Worm (Caenorhabditis elegans) whole organism, L1 larva: ENCODE results near the gene acs-7.

Experiments used
- C04F5.9 ChIP-seq: sonication (generic microtip); optimal IDR thresholded peaks from 2 replicates; lab custom pipeline; 2016; ENCODE audit warnings: missing genetic modification characterization, missing compliant biosample characterization
- C16A3.4 ChIP-seq: fragments of 150-350 bp; optimal IDR thresholded peaks from 2 replicates; lab custom pipeline; 2014; ENCODE audit warnings: missing biosample characterization, missing genetic modification characterization
- C34B4.2 ChIP-seq: sonication (generic microtip); optimal IDR thresholded peaks from 2 replicates; lab custom pipeline; 2017; ENCODE audit warnings: mild to moderate bottlenecking, missing genetic modification characterization, missing compliant biosample characterization
- aha-1 ChIP-seq: fragments of 150-350 bp; optimal IDR thresholded peaks from 2 replicates; lab custom pipeline; 2014; ENCODE audit warnings: missing biosample characterization, missing genetic modification characterization
- alr-1 ChIP-seq: fragments of 200-800 bp; sonication (Bioruptor generic); optimal IDR thresholded peaks from 2 replicates; lab custom pipeline; 2018; ENCODE audit warnings: borderline replicate concordance, mild to moderate bottlenecking, missing genetic modification characterization, missing compliant biosample characterization
- aly-2 ChIP-seq: fragments of 150-350 bp; optimal IDR thresholded peaks from 2 replicates; lab custom pipeline; 2014; ENCODE audit warnings: missing biosample characterization, missing genetic modification characterization
- ceh-63 ChIP-seq: fragments of 200-800 bp; sonication (Bioruptor generic); optimal IDR thresholded peaks from 2 replicates; lab custom pipeline; 2018; ENCODE audit warnings: mild to moderate bottlenecking, missing genetic modification characterization, missing compliant biosample characterization
- ceh-8 ChIP-seq: fragments of 200-800 bp; sonication (Bioruptor generic); optimal IDR thresholded peaks from 2 replicates; lab custom pipeline; 2018; ENCODE audit warnings: mild to moderate bottlenecking, missing genetic modification characterization, moderate library complexity, missing compliant biosample characterization
- ceh-82 ChIP-seq, 3 experiments: fragments of 150-350 bp in 1 of 3; sonication (generic microtip) in 2 of 3; optimal IDR thresholded peaks; 2 replicates each; lab custom pipeline; 2014 to 2017; ENCODE audit warnings: missing biosample characterization in 3 of 3, missing genetic modification characterization in 3 of 3
- ceh-88 ChIP-seq: fragments of 200-800 bp; sonication (Bioruptor generic); IDR thresholded peaks from 2 replicates; pipeline ENCODE4 v1.3.6; 2022; ENCODE audit warnings: missing genetic modification characterization, missing compliant biosample characterization
- ceh-90 ChIP-seq: sonication (generic microtip); optimal IDR thresholded peaks from 2 replicates; lab custom pipeline; 2016; ENCODE audit warnings: missing genetic modification characterization, missing compliant biosample characterization
- efl-1 ChIP-seq, 4 experiments: fragments of 150-350 bp; optimal IDR thresholded peaks in 3 of 4; peaks in 1 of 4; 1 replicate in 1 of 4; 2 replicates in 3 of 4; lab custom pipeline; 2014; ENCODE audit warnings: missing biosample characterization in 2 of 4, missing genetic modification characterization in 2 of 4, missing genetic modification reagents in 2 of 4
- efl-3 ChIP-seq: fragments of 200-800 bp; sonication (Bioruptor generic); optimal IDR thresholded peaks from 2 replicates; lab custom pipeline; 2018; ENCODE audit warnings: mild to moderate bottlenecking, missing genetic modification characterization, missing compliant biosample characterization
- egl-13 ChIP-seq: sonication (generic microtip); optimal IDR thresholded peaks from 2 replicates; lab custom pipeline; 2016; ENCODE audit warnings: missing genotype, missing genetic modification reagents, missing genetic modification characterization, missing compliant biosample characterization
- ets-5 ChIP-seq: fragments of 200-800 bp; sonication (Bioruptor generic); IDR thresholded peaks from 2 replicates; pipeline ENCODE4 v1.3.6; 2022; ENCODE audit warnings: missing genetic modification characterization, missing compliant biosample characterization
- fkh-10 ChIP-seq: sonication (generic microtip); optimal IDR thresholded peaks from 2 replicates; lab custom pipeline; 2017; ENCODE audit warnings: missing biosample characterization, missing genetic modification reagents, missing genetic modification characterization
- fkh-4 ChIP-seq: sonication (generic microtip); optimal IDR thresholded peaks from 2 replicates; lab custom pipeline; 2016; ENCODE audit warnings: missing compliant biosample characterization, missing genetic modification characterization, borderline replicate concordance
- fkh-8 ChIP-seq: sonication (generic microtip); optimal IDR thresholded peaks from 2 replicates; lab custom pipeline; 2016; ENCODE audit warnings: mild to moderate bottlenecking, missing genetic modification characterization, missing compliant biosample characterization
- hlh-17 ChIP-seq: fragments of 200-800 bp; sonication (Bioruptor generic); optimal IDR thresholded peaks from 2 replicates; lab custom pipeline; 2018; ENCODE audit warnings: missing genetic modification characterization, mild to moderate bottlenecking, missing compliant biosample characterization, moderate library complexity, borderline replicate concordance
- hpl-2 ChIP-seq: fragments of 150-350 bp; optimal IDR thresholded peaks from 2 replicates; lab custom pipeline; 2014; ENCODE audit warnings: missing biosample characterization, missing genetic modification reagents, missing genetic modification characterization
- irx-1 ChIP-seq: sonication (generic microtip); optimal IDR thresholded peaks from 2 replicates; lab custom pipeline; 2016; ENCODE audit warnings: missing genetic modification characterization, missing compliant biosample characterization
- isw-1 ChIP-seq: fragments of 200-800 bp; sonication (Bioruptor generic); IDR thresholded peaks from 2 replicates; pipeline ENCODE4 v1.3.6; 2022; ENCODE audit warnings: missing genetic modification characterization, missing compliant biosample characterization
- lin-13 ChIP-seq: fragments of 150-350 bp; optimal IDR thresholded peaks from 2 replicates; lab custom pipeline; 2014; ENCODE audit warnings: missing biosample characterization, missing genetic modification reagents, missing genetic modification characterization
- lin-14 ChIP-seq: fragments of 200-800 bp; sonication (Bioruptor generic); optimal IDR thresholded peaks from 2 replicates; lab custom pipeline; 2018; ENCODE audit warnings: mild to moderate bottlenecking, missing genetic modification characterization, moderate library complexity, missing compliant biosample characterization
- lin-15B ChIP-seq: fragments of 150-350 bp; sonication (generic microtip); optimal IDR thresholded peaks from 3 replicates; lab custom pipeline; 2014; ENCODE audit warnings: missing biosample characterization, missing genetic modification characterization
- lin-35 ChIP-seq, 2 experiments: fragments of 150-350 bp; optimal IDR thresholded peaks; 2 replicates each; lab custom pipeline; 2014; ENCODE audit warnings: missing biosample characterization in 2 of 2, missing genetic modification characterization in 2 of 2, missing genetic modification reagents in 2 of 2
- lin-39 ChIP-seq: fragments of 150-350 bp; optimal IDR thresholded peaks from 2 replicates; lab custom pipeline; 2014; ENCODE audit warnings: missing biosample characterization, missing genetic modification reagents, missing genetic modification characterization
- lsy-2 ChIP-seq, 2 experiments: fragments of 150-350 bp; optimal IDR thresholded peaks; 2 replicates each; lab custom pipeline; 2014; ENCODE audit warnings: missing biosample characterization in 2 of 2, missing genetic modification characterization in 2 of 2
- mef-2 ChIP-seq: fragments of 150-350 bp; optimal IDR thresholded peaks from 2 replicates; lab custom pipeline; 2014; ENCODE audit warnings: missing biosample characterization, missing genetic modification characterization
- mep-1 ChIP-seq: fragments of 150-350 bp; optimal IDR thresholded peaks from 2 replicates; lab custom pipeline; 2014; ENCODE audit warnings: missing biosample characterization, missing genetic modification characterization
- nhr-11 ChIP-seq: fragments of 150-350 bp; optimal IDR thresholded peaks from 2 replicates; lab custom pipeline; 2014; ENCODE audit warnings: missing biosample characterization, missing genetic modification characterization
- nhr-12 ChIP-seq: sonication (generic microtip); optimal IDR thresholded peaks from 2 replicates; lab custom pipeline; 2017; ENCODE audit warnings: missing biosample characterization, missing genetic modification characterization
- nhr-20 ChIP-seq: sonication (generic microtip); optimal IDR thresholded peaks from 2 replicates; lab custom pipeline; 2016; ENCODE audit warnings: mild to moderate bottlenecking, missing genetic modification characterization, missing compliant biosample characterization
- nhr-71 ChIP-seq: sonication (generic microtip); optimal IDR thresholded peaks from 2 replicates; lab custom pipeline; 2016; ENCODE audit warnings: mild to moderate bottlenecking, missing genetic modification characterization, moderate library complexity, missing compliant biosample characterization
- nhr-76 ChIP-seq: sonication (generic microtip); optimal IDR thresholded peaks from 2 replicates; lab custom pipeline; 2017; ENCODE audit warnings: missing biosample characterization, missing genetic modification characterization
- nhr-77 ChIP-seq: fragments of 150-350 bp; optimal IDR thresholded peaks from 2 replicates; lab custom pipeline; 2014; ENCODE audit warnings: missing biosample characterization, missing genetic modification characterization
- nhr-84 ChIP-seq: sonication (generic microtip); optimal IDR thresholded peaks from 2 replicates; lab custom pipeline; 2017; ENCODE audit warnings: missing biosample characterization, missing genetic modification characterization
- nhr-85 ChIP-seq: sonication (generic microtip); peaks from one replicate; lab custom pipeline; 2016; ENCODE audit warnings: missing genetic modification characterization, inconsistent platforms, missing compliant biosample characterization
- pag-3 ChIP-seq: sonication (generic microtip); optimal IDR thresholded peaks from 2 replicates; lab custom pipeline; 2017; ENCODE audit warnings: missing genetic modification characterization, mild to moderate bottlenecking, missing compliant biosample characterization, antibody characterized with exemption, borderline replicate concordance; ENCODE audit not compliant: insufficient read depth
- pqm-1 ChIP-seq: sonication (generic microtip); optimal IDR thresholded peaks from 3 replicates; lab custom pipeline; 2017; ENCODE audit warnings: missing biosample characterization, missing genetic modification characterization
- rnt-1 ChIP-seq: sonication (generic microtip); optimal IDR thresholded peaks from 2 replicates; lab custom pipeline; 2016; ENCODE audit warnings: mild to moderate bottlenecking, missing genetic modification characterization, moderate library complexity, missing compliant biosample characterization
- skn-1 ChIP-seq: fragments of 150-350 bp; optimal IDR thresholded peaks from 2 replicates; lab custom pipeline; 2014; ENCODE audit warnings: missing biosample characterization, missing genetic modification characterization
- snpc-4 ChIP-seq: fragments of 150-350 bp; optimal IDR thresholded peaks from 2 replicates; lab custom pipeline; 2014; ENCODE audit warnings: missing biosample characterization, missing genetic modification characterization
- snu-23 ChIP-seq: sonication (generic microtip); optimal IDR thresholded peaks from 2 replicates; lab custom pipeline; 2016; ENCODE audit warnings: missing genetic modification characterization, missing compliant biosample characterization
- sox-4 ChIP-seq: sonication (generic microtip); optimal IDR thresholded peaks from 2 replicates; lab custom pipeline; 2016; ENCODE audit warnings: missing genetic modification characterization, missing compliant biosample characterization
- tbx-2 ChIP-seq: sonication (generic microtip); optimal IDR thresholded peaks from 2 replicates; lab custom pipeline; 2016; ENCODE audit warnings: missing genetic modification characterization, missing compliant biosample characterization
- tlp-1 ChIP-seq: fragments of 150-350 bp; optimal IDR thresholded peaks from 2 replicates; lab custom pipeline; 2014; ENCODE audit warnings: missing biosample characterization, missing genetic modification characterization
- unc-62 ChIP-seq: fragments of 150-350 bp; optimal IDR thresholded peaks from 2 replicates; lab custom pipeline; 2014; ENCODE audit warnings: missing biosample characterization, missing genetic modification reagents, missing genetic modification characterization
- unc-86 ChIP-seq: sonication (generic microtip); optimal IDR thresholded peaks from 2 replicates; lab custom pipeline; 2016; ENCODE audit warnings: missing genetic modification characterization, missing compliant biosample characterization
- vab-15 ChIP-seq: sonication (generic microtip); optimal IDR thresholded peaks from 2 replicates; lab custom pipeline; 2017; ENCODE audit warnings: missing genotype, mild to moderate bottlenecking, missing genetic modification characterization, missing compliant biosample characterization
- xbp-1 ChIP-seq: sonication (generic microtip); optimal IDR thresholded peaks from 2 replicates; lab custom pipeline; 2016; ENCODE audit warnings: missing genetic modification characterization, missing compliant biosample characterization
- zip-4 ChIP-seq: fragments of 200-800 bp; sonication (Bioruptor generic); optimal IDR thresholded peaks from 2 replicates; lab custom pipeline; 2018; ENCODE audit warnings: mild to moderate bottlenecking, missing genetic modification characterization, moderate library complexity, missing compliant biosample characterization

The acs-7 gene

DNA sequence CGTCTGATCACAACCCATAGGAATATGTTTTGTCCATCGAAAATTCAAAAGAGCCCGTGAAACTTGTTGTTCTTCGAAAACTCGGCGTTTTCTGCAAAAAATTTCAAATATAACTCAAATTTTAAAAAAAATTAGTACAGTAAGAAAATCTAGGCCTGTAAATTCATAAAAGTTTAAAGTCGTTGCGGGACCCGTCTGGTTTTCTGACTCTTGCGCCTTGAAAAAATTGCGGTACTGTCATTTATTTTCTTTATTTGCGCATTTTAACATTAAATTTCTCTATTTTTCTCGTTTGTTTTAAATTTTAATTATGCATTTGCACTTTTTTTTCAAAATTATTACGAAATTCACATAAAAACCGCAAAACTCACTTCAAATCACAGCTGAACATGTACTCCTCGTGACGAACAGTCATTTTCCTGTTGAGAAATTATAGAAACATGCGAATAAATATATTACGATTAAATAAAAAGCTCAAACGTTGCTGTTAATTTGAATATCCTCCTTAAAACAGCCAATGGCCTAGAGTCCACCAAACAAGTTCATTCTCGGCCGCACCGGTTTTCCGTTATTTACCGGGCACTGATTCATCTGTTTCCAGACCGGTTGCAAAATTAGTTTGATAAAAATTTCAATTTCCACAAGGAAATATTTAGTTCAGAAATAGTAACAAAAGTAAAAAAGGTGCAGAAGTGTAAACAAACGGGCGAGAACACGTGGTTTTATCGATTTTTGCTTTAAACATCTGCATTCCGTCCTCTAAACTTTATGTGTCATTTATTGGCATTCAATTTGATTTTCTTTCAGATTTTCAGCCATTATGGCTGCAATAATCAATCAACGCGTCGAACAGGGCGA is 27.5 kb downstream of the acs-7 start, which contains the start of the genes csa-1 and wdfy-2:
Gene csa-1, minus strand, starts transcription at position 669 of the 858 bp plus-strand sequence.
Gene wdfy-2, plus strand, starts transcription at position 808 of the 858 bp plus-strand sequence.
- TF ChIP-seq lsy-2 (tag; optimal IDR thresholded peaks at IDR 0.05; lab: Kevin White, UChicago) (peak in 1 of 2 experiments; percentile 7), nhr-12 (tag; lab: Kevin White, UChicago) (no peak), nhr-76 (tag; lab: Kevin White, UChicago) (no peak), nhr-71 (tag; lab: Kevin White, UChicago) (no peak), mep-1 (tag; lab: Kevin White, UChicago) (peak; percentile 38), skn-1 (tag; lab: Kevin White, UChicago) (no peak), lin-39 (tag; lab: Kevin White, UChicago) (no peak), C34B4.2 (tag; lab: Kevin White, UChicago) (no peak), isw-1 (GFP tag; lab: Robert Waterston, UW) (no peak), mef-2 (tag; lab: Kevin White, UChicago) (no peak), tlp-1 (tag; lab: Kevin White, UChicago) (no peak), pag-3 (tag; lab: Kevin White, UChicago) (no peak), efl-1 (optimal IDR thresholded peaks at IDR 0.05; lab: Kevin White, UChicago) (peak in 1 of 2 experiments; percentile 67), efl-1 (GFP tag; optimal IDR thresholded peaks at IDR 0.05 in 1 of 2; lab: Kevin White, UChicago) (peak; percentile 72 to 97), nhr-11 (tag; lab: Kevin White, UChicago) (no peak), lin-15B (no peak), zip-4 (no peak), snpc-4 (tag; lab: Kevin White, UChicago) (no peak), efl-3 (GFP tag; lab: Kevin White, UChicago) (no peak), rnt-1 (tag; lab: Kevin White, UChicago) (peak; percentile 15), sox-4 (tag; lab: Kevin White, UChicago) (no peak), nhr-85 (tag; lab: Kevin White, UChicago) (peak; percentile 74), snu-23 (GFP tag; lab: Kevin White, UChicago) (no peak), alr-1 (tag; lab: Kevin White, UChicago) (no peak), lin-14 (GFP tag; lab: Kevin White, UChicago) (peak; percentile 5), nhr-20 (tag; lab: Kevin White, UChicago) (no peak), vab-15 (no peak), unc-86 (tag; lab: Kevin White, UChicago) (no peak), aly-2 (tag; lab: Kevin White, UChicago) (no peak), egl-13 (tag; lab: Kevin White, UChicago) (no peak), hpl-2 (GFP tag; lab: Kevin White, UChicago) (no peak), ets-5 (GFP tag; lab: Robert Waterston, UW) (no peak), lin-35 (GFP tag; optimal IDR thresholded peaks at IDR 0.05; lab: Kevin White, UChicago) (peak; percentile 32 to 79), ceh-90 (no peak), irx-1 (tag; lab: Kevin White, UChicago) (no peak), ceh-63 (no peak), ceh-82 (tag; optimal IDR thresholded peaks at IDR 0.05; lab: Kevin White, UChicago) (no peak), fkh-4 (tag; lab: Kevin White, UChicago) (no peak), xbp-1 (tag; lab: Kevin White, UChicago) (no peak), aha-1 (no peak), ceh-8 (GFP tag; lab: Kevin White, UChicago) (no peak), ceh-88 (GFP tag; lab: Robert Waterston, UW) (no peak), hlh-17 (GFP tag; lab: Kevin White, UChicago) (no peak), C04F5.9 (no peak), nhr-77 (tag; lab: Kevin White, UChicago) (no peak), tbx-2 (tag; lab: Kevin White, UChicago) (no peak), pqm-1 (tag; lab: Kevin White, UChicago) (no peak), unc-62 (GFP tag; lab: Kevin White, UChicago) (no peak), fkh-10 (GFP tag; lab: Kevin White, UChicago) (no peak), C16A3.4 (tag; lab: Kevin White, UChicago) (no peak), fkh-8 (no peak), nhr-84 (no peak), lin-13 (no peak)
